Worm (Caenorhabditis elegans) whole organism, L1 larva: ENCODE measurements around the gene srx-38.
A peak's percentile ranks its signal among the peaks of the same experiment; 100 is the strongest.

Source experiments
- ama-1 ChIP-seq: fragments of 150-350 bp; optimal IDR thresholded peaks from 2 replicates; lab custom pipeline; 2014
- blmp-1 ChIP-seq: fragments of 150-350 bp; optimal IDR thresholded peaks from 2 replicates; lab custom pipeline; 2014; ENCODE audit warnings: missing biosample characterization, missing genetic modification characterization
- ces-1 ChIP-seq: fragments of 150-350 bp; optimal IDR thresholded peaks from 2 replicates; lab custom pipeline; 2014; ENCODE audit warnings: missing biosample characterization, missing genetic modification reagents, missing genetic modification characterization
- elt-3 ChIP-seq, 6 experiments: fragments of 150-350 bp in 1 of 6; sonication (generic microtip); optimal IDR thresholded peaks; 2 replicates each; lab custom pipeline; 2017 to 2018; ENCODE audit warnings: missing biosample characterization in 6 of 6, missing genetic modification characterization in 6 of 6, inconsistent platforms in 1 of 6
- fkh-10 ChIP-seq: sonication (generic microtip); optimal IDR thresholded peaks from 2 replicates; lab custom pipeline; 2017; ENCODE audit warnings: missing biosample characterization, missing genetic modification reagents, missing genetic modification characterization
- lin-15B ChIP-seq: fragments of 150-350 bp; sonication (generic microtip); optimal IDR thresholded peaks from 3 replicates; lab custom pipeline; 2014; ENCODE audit warnings: missing biosample characterization, missing genetic modification characterization
- lir-3 ChIP-seq: sonication (generic microtip); optimal IDR thresholded peaks from 2 replicates; lab custom pipeline; 2016; ENCODE audit warnings: mild to moderate bottlenecking, missing genetic modification characterization, moderate library complexity, missing compliant biosample characterization; ENCODE audit not compliant: poor library complexity
- lsy-2 ChIP-seq, 2 experiments: fragments of 150-350 bp; optimal IDR thresholded peaks; 2 replicates each; lab custom pipeline; 2014; ENCODE audit warnings: missing biosample characterization in 2 of 2, missing genetic modification characterization in 2 of 2
- snpc-4 ChIP-seq: fragments of 150-350 bp; optimal IDR thresholded peaks from 2 replicates; lab custom pipeline; 2014; ENCODE audit warnings: missing biosample characterization, missing genetic modification characterization
- sptf-1 ChIP-seq: fragments of 150-350 bp; optimal IDR thresholded peaks from 2 replicates; lab custom pipeline; 2014; ENCODE audit warnings: missing biosample characterization, missing genetic modification characterization
- tbx-2 ChIP-seq: sonication (generic microtip); optimal IDR thresholded peaks from 2 replicates; lab custom pipeline; 2016; ENCODE audit warnings: missing genetic modification characterization, missing compliant biosample characterization
- unc-130 ChIP-seq: fragments of 150-350 bp; optimal IDR thresholded peaks from 2 replicates; lab custom pipeline; 2017; ENCODE audit warnings: missing biosample characterization, missing genetic modification characterization, inconsistent platforms
- zag-1 ChIP-seq: fragments of 150-350 bp; optimal IDR thresholded peaks from 2 replicates; lab custom pipeline; 2014; ENCODE audit warnings: missing biosample characterization, missing genetic modification characterization

DNA sequence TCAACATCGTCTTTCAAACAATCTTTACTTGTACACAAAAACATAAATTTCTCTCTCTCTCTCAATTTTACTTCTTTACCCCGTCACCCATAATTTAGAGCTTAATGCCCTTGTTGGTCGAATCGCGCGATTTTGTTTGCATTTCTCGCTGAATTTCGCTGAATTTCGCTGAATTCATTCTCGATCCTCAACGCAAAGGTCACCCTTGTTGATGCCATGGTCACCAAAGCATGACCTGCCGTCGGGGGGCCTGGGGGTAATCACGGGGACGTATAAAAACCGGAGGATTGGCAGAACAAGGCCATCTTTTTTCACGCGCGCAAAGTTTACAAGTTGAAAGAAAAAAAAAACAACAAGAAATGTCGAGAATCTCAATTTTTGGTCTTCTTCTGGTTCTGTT, 25.4 kb downstream of the srx-38 start, which contains the start of gene F14F9.8:
- no peak for TF ChIP-seq lir-3 (tag; lab: Kevin White, UChicago)
- no peak for TF ChIP-seq unc-130 (tag; lab: Kevin White, UChicago)
- TF ChIP-seq fkh-10 (GFP tag; lab: Kevin White, UChicago), result no peak
- TF ChIP-seq snpc-4 (tag; lab: Kevin White, UChicago), result no peak
- TF ChIP-seq tbx-2 (tag; lab: Kevin White, UChicago), result no peak
- no peak for TF ChIP-seq sptf-1 (tag; lab: Kevin White, UChicago)
- TF ChIP-seq blmp-1, result peak; percentile 16
- TF ChIP-seq ces-1 (GFP tag; lab: Kevin White, UChicago), result no peak
- TF ChIP-seq lin-15B (tag; lab: Kevin White, UChicago), result no peak
- no peak for TF ChIP-seq zag-1 (tag; lab: Kevin White, UChicago)
- TF ChIP-seq elt-3 (tag; optimal IDR thresholded peaks at IDR 0.05; lab: Kevin White, UChicago), result no peak
- no peak for TF ChIP-seq lsy-2 (tag; optimal IDR thresholded peaks at IDR 0.05; lab: Kevin White, UChicago)
- no peak for TF ChIP-seq ama-1
